Worm (Caenorhabditis elegans) whole organism, L2 larva: ENCODE data around the gene F10D7.4.

ENCODE experiments used
- R02D3.7 ChIP-seq: fragments of 150-350 bp; optimal IDR thresholded peaks from 2 replicates; lab custom pipeline; 2014; ENCODE audit warnings: missing biosample characterization, missing genetic modification characterization
- ama-1 ChIP-seq: fragments of 150-350 bp; optimal IDR thresholded peaks from 2 replicates; lab custom pipeline; 2018; ENCODE audit warnings: inconsistent platforms
- ceh-82 ChIP-seq: fragments of 150-350 bp; optimal IDR thresholded peaks from 2 replicates; lab custom pipeline; 2014; ENCODE audit warnings: missing biosample characterization, missing genetic modification characterization
- dmd-4 ChIP-seq: sonication (generic microtip); optimal IDR thresholded peaks from 2 replicates; lab custom pipeline; 2017; ENCODE audit warnings: missing biosample characterization, missing genetic modification characterization
- egl-27 ChIP-seq: sonication (generic microtip); optimal IDR thresholded peaks from 3 replicates; lab custom pipeline; 2017; ENCODE audit warnings: missing biosample characterization, missing genetic modification reagents, missing genetic modification characterization
- lin-13 ChIP-seq: fragments of 150-350 bp; optimal IDR thresholded peaks from 2 replicates; lab custom pipeline; 2014; ENCODE audit warnings: missing biosample characterization, missing genetic modification reagents, missing genetic modification characterization
- lsy-2 ChIP-seq, 2 experiments: fragments of 150-350 bp in 1 of 2; sonication (generic microtip) in 1 of 2; optimal IDR thresholded peaks; 2 replicates each; lab custom pipeline; 2014 to 2017; ENCODE audit warnings: missing biosample characterization in 2 of 2, missing genetic modification characterization in 2 of 2
- mdl-1 ChIP-seq, 2 experiments: fragments of 150-350 bp in 1 of 2; sonication (generic microtip) in 1 of 2; optimal IDR thresholded peaks; 2 replicates each; lab custom pipeline; 2017; ENCODE audit warnings: missing biosample characterization in 2 of 2, missing genetic modification characterization in 2 of 2
- nhr-23 ChIP-seq: fragments of 150-350 bp; optimal IDR thresholded peaks from 2 replicates; lab custom pipeline; 2014; ENCODE audit warnings: missing biosample characterization, missing genetic modification reagents, missing genetic modification characterization
- nhr-25 ChIP-seq: fragments of 150-350 bp; sonication (generic microtip); optimal IDR thresholded peaks from 3 replicates; lab custom pipeline; 2014; ENCODE audit warnings: missing biosample characterization, missing genetic modification characterization
- zag-1 ChIP-seq: fragments of 150-350 bp; optimal IDR thresholded peaks from 2 replicates; lab custom pipeline; 2014; ENCODE audit warnings: missing biosample characterization, missing genetic modification characterization
- ztf-11 ChIP-seq: sonication (generic microtip); optimal IDR thresholded peaks from 2 replicates; lab custom pipeline; 2017; ENCODE audit warnings: missing biosample characterization, missing genetic modification characterization
- ztf-4 ChIP-seq: fragments of 150-350 bp; optimal IDR thresholded peaks from 2 replicates; lab custom pipeline; 2014; ENCODE audit warnings: missing biosample characterization, missing genetic modification characterization

- no peak for TF ChIP-seq lin-13
- TF ChIP-seq lsy-2 (tag; optimal IDR thresholded peaks at IDR 0.05; lab: Kevin White, UChicago) = no peak
- TF ChIP-seq dmd-4 (tag; lab: Kevin White, UChicago) = no peak
- TF ChIP-seq ztf-4 (tag; lab: Kevin White, UChicago) = no peak
- no peak for TF ChIP-seq mdl-1 (tag; optimal IDR thresholded peaks at IDR 0.05; lab: Kevin White, UChicago)
- no peak for TF ChIP-seq ztf-11
- no peak for TF ChIP-seq nhr-25 (tag; lab: Kevin White, UChicago)
- TF ChIP-seq ama-1 (lab: Kevin White, UChicago) = no peak
- no peak for TF ChIP-seq egl-27
- TF ChIP-seq nhr-23 (tag; lab: Kevin White, UChicago) = no peak
- no peak for TF ChIP-seq R02D3.7 (tag; lab: Kevin White, UChicago)
- TF ChIP-seq ceh-82 (tag; lab: Kevin White, UChicago) = no peak
- TF ChIP-seq zag-1 (tag; lab: Kevin White, UChicago) = no peak
Observed at ce11 chrX:17356748-17357147, 25.1 kb downstream of the F10D7.4 start.
